Fruit fly (Drosophila melanogaster) Kc167 (cell line): ENCODE measurements around the gene Dscam2.

ENCODE experiments used
- h ChIP-seq: fragments of >200 bp; optimal IDR thresholded peaks from 3 replicates; lab custom pipeline; 2018; ENCODE audit warnings: missing external identifiers
- insv ChIP-seq: fragments of >200 bp; optimal IDR thresholded peaks from 3 replicates; lab custom pipeline; 2018; ENCODE audit warnings: missing external identifiers

DNA sequence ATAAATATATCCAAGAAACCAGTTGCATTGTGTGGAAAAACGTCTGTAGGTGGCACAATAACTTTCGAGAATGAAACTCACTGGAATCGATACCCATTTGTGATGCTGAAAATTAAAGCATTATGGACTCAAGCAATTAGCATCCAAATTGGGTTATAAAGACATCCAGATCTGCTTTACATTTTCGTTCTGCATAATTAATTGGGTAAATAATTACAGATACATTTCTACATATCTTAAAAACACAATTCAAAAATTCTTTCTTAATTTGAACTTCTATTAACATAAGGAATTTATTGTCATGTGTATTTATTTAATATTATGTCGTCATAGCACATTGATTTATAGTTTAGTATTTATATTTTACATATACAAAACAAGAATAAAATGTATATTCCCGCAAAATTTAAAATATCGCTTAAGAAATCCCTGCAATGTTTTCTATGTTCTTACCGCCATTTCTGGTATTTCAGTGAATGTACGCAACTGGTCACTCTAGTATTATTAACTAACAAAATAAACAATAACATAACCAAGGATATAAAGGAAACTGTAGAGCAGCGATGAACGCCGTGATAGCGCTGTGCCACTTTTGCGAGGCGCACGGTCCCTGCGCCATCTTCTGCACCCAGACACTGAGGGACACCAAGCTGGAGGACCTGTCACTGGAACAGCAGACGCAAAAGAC, 48.5 kb upstream of the Dscam2 start, which contains the start of the genes CG14829 and BHD:
- no peak for TF ChIP-seq h (lab: Kevin White, UChicago)
- TF ChIP-seq insv (lab: Kevin White, UChicago): no peak
